Worm (Caenorhabditis elegans) whole organism, L3 larva: ENCODE measurements around the gene W08E12.9.

Experiments used
- aly-2 ChIP-seq: fragments of 150-350 bp; optimal IDR thresholded peaks from 2 replicates; lab custom pipeline; 2014; ENCODE audit warnings: missing biosample characterization, missing genetic modification characterization
- ceh-82 ChIP-seq: fragments of 150-350 bp; optimal IDR thresholded peaks from 2 replicates; lab custom pipeline; 2014; ENCODE audit warnings: missing biosample characterization, missing genetic modification characterization
- egl-27 ChIP-seq: sonication (generic microtip); optimal IDR thresholded peaks from 4 replicates; lab custom pipeline; 2017; ENCODE audit warnings: missing biosample characterization, missing genetic modification reagents, missing genetic modification characterization
- elt-2 ChIP-seq: sonication (generic microtip); optimal IDR thresholded peaks from 2 replicates; lab custom pipeline; 2016; ENCODE audit warnings: missing genetic modification reagents, mild to moderate bottlenecking, missing genetic modification characterization, missing compliant biosample characterization
- mdl-1 ChIP-seq: fragments of 150-350 bp; optimal IDR thresholded peaks from 2 replicates; lab custom pipeline; 2014; ENCODE audit warnings: missing biosample characterization, missing genetic modification characterization
- nhr-12 ChIP-seq: fragments of 150-350 bp; optimal IDR thresholded peaks from 2 replicates; lab custom pipeline; 2014; ENCODE audit warnings: missing biosample characterization, missing genetic modification characterization
- nhr-23 ChIP-seq: fragments of 150-350 bp; optimal IDR thresholded peaks from 2 replicates; lab custom pipeline; 2014; ENCODE audit warnings: missing biosample characterization, missing genetic modification reagents, missing genetic modification characterization
- nhr-25 ChIP-seq: sonication (generic microtip); optimal IDR thresholded peaks from 2 replicates; lab custom pipeline; 2017; ENCODE audit warnings: missing biosample characterization, missing genetic modification characterization
- nhr-77 ChIP-seq: fragments of 150-350 bp; optimal IDR thresholded peaks from 2 replicates; lab custom pipeline; 2014; ENCODE audit warnings: missing biosample characterization, missing genetic modification characterization
- pqm-1 ChIP-seq: fragments of 150-350 bp; optimal IDR thresholded peaks from 2 replicates; lab custom pipeline; 2017; ENCODE audit warnings: missing biosample characterization, missing genetic modification characterization, inconsistent platforms
- skn-1 ChIP-seq: fragments of 150-350 bp; optimal IDR thresholded peaks from 2 replicates; lab custom pipeline; 2014; ENCODE audit warnings: missing biosample characterization, missing genetic modification characterization

Gene W08E12.9

ce11 chrIV:3258528-3258927 lies 48.8 kb downstream of the W08E12.9 start, which contains the start of gene T26C12.1:
T26C12.1 (plus strand) TSS chrIV:3258910.
- TF ChIP-seq egl-27 (no peak), ceh-82 (no peak), nhr-25 (tag; lab: Kevin White, UChicago) (no peak), skn-1 (tag; lab: Kevin White, UChicago) (no peak), pqm-1 (peak; percentile 76), elt-2 (tag; lab: Kevin White, UChicago) (peak; percentile 78), nhr-77 (tag; lab: Kevin White, UChicago) (no peak), nhr-23 (tag; lab: Kevin White, UChicago) (no peak), mdl-1 (tag; lab: Kevin White, UChicago) (no peak), aly-2 (no peak)

DNA sequence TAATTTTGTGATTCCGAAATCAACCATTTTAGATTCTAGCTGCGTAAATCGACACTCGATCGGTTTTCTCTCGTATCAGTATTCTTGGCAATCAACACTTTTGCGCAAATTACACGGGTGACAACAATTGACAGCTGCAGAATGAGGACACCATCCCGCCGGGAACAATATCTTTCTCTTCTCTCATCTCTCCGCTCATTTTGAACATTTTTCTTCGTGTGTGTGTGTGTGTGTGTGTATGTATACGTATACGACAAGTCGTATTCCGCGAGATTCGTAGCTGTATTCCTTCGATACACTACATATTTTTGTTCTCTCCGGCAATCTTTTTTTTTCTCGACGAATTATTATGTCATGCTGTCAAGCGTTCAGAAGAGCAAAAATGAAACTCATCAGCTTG lies 50.5 kb downstream of the W08E12.9 start:
- peak; percentile 16 for TF ChIP-seq nhr-23 (tag; lab: Kevin White, UChicago)
- no peak for TF ChIP-seq nhr-12 (tag; lab: Kevin White, UChicago)
